Worm (Caenorhabditis elegans) whole organism, L4 larva: ENCODE data around the gene tbb-4.

ENCODE experiments used
- aly-2 ChIP-seq: sonication (generic microtip); optimal IDR thresholded peaks from 2 replicates; lab custom pipeline; 2018; ENCODE audit warnings: missing biosample characterization, missing genetic modification characterization
- ztf-11 ChIP-seq: fragments of 150-350 bp; optimal IDR thresholded peaks from 2 replicates; lab custom pipeline; 2014; ENCODE audit warnings: missing biosample characterization, missing genetic modification characterization

- TF ChIP-seq aly-2 (tag; lab: Kevin White, UChicago), result no peak
- no peak for TF ChIP-seq ztf-11 (tag; lab: Kevin White, UChicago)
These were observed 30.8 kb downstream of the tbb-4 start for ce11 chrX:9405922-9406321.
